Worm (Caenorhabditis elegans) whole organism, late embryonic: Measurements from ENCODE around the gene kin-26.

Source experiments
- C08G9.2 ChIP-seq: sonication (generic microtip); optimal IDR thresholded peaks from 2 replicates; lab custom pipeline; 2016; ENCODE audit warnings: mild to moderate bottlenecking, missing genetic modification characterization, moderate library complexity, missing compliant biosample characterization
- ceh-18 ChIP-seq: sonication (generic microtip); optimal IDR thresholded peaks from 2 replicates; lab custom pipeline; 2016; ENCODE audit warnings: missing genetic modification characterization, missing compliant biosample characterization
- nfya-1 ChIP-seq: sonication (generic microtip); optimal IDR thresholded peaks from 2 replicates; lab custom pipeline; 2017; ENCODE audit warnings: missing genetic modification characterization, mild to moderate bottlenecking, missing compliant biosample characterization, antibody characterized with exemption, moderate library complexity
- unc-55 ChIP-seq: sonication (generic microtip); optimal IDR thresholded peaks from 2 replicates; lab custom pipeline; 2017; ENCODE audit warnings: missing biosample characterization, missing genetic modification reagents, missing genetic modification characterization
- unc-86 ChIP-seq: sonication (generic microtip); optimal IDR thresholded peaks from 2 replicates; lab custom pipeline; 2016; ENCODE audit warnings: missing genetic modification characterization, missing compliant biosample characterization
- ztf-16 ChIP-seq: sonication (generic microtip); optimal IDR thresholded peaks from 2 replicates; lab custom pipeline; 2017; ENCODE audit warnings: missing genetic modification characterization, missing compliant biosample characterization

DNA sequence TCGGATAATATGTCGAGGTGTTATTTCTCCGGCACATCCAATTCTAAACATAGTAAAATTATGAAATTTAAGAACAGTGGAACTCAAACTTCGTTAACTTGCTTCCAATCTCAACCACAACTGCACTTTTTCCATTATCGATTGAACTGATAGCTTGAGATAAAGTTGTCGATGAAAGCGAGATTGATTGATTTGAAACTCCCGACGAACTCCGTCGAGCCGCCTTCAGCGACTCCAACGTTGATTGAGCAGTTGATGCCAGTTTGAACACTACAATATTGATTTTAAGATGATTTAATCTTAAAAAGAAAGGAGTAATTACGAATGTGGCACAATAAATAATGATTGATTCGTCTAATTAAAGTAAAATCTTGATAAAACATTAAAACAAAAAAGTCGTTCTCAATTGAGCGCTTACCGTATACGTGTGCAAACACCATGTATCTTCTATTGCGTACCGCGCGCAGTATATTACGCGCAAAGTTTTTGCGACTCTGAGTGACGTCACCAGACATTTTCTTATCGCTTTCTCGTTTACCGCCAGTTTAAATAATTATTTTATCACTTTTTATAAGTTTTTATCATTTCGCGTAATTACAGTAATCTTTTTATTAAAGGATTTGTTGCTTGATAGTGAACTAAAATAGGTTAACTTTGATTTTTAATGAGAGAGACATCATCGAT, 24.7 kb upstream of the kin-26 start, which contains the start of gene arp-11:
- no peak for TF ChIP-seq C08G9.2
- TF ChIP-seq unc-86 (tag; lab: Kevin White, UChicago): no peak
- TF ChIP-seq ceh-18 (tag; lab: Kevin White, UChicago): no peak
- TF ChIP-seq ztf-16 (tag; lab: Kevin White, UChicago): no peak
- TF ChIP-seq unc-55 (GFP tag; lab: Kevin White, UChicago): peak; percentile 36
- TF ChIP-seq nfya-1 (tag; lab: Kevin White, UChicago): peak; percentile 38
